Worm (Caenorhabditis elegans) whole organism, L1 larva: ENCODE results near the gene smf-1.

Source experiments
- C16A3.4 ChIP-seq: fragments of 150-350 bp; optimal IDR thresholded peaks from 2 replicates; lab custom pipeline; 2014; ENCODE audit warnings: missing biosample characterization, missing genetic modification characterization
- C34B4.2 ChIP-seq: sonication (generic microtip); optimal IDR thresholded peaks from 2 replicates; lab custom pipeline; 2017; ENCODE audit warnings: mild to moderate bottlenecking, missing genetic modification characterization, missing compliant biosample characterization
- aha-1 ChIP-seq: fragments of 150-350 bp; optimal IDR thresholded peaks from 2 replicates; lab custom pipeline; 2014; ENCODE audit warnings: missing biosample characterization, missing genetic modification characterization
- blmp-1 ChIP-seq: fragments of 150-350 bp; optimal IDR thresholded peaks from 2 replicates; lab custom pipeline; 2014; ENCODE audit warnings: missing biosample characterization, missing genetic modification characterization
- ceh-82 ChIP-seq, 3 experiments: fragments of 150-350 bp in 1 of 3; sonication (generic microtip) in 2 of 3; optimal IDR thresholded peaks; 2 replicates each; lab custom pipeline; 2014 to 2017; ENCODE audit warnings: missing biosample characterization in 3 of 3, missing genetic modification characterization in 3 of 3
- dpl-1 ChIP-seq, 3 experiments: fragments of 150-350 bp in 2 of 3; sonication (generic microtip) in 1 of 3; optimal IDR thresholded peaks; 2 replicates each; lab custom pipeline; 2014 to 2017; ENCODE audit warnings: missing biosample characterization in 3 of 3, missing genetic modification characterization in 3 of 3, missing genetic modification reagents in 3 of 3
- dsc-1 ChIP-seq: sonication (generic microtip); optimal IDR thresholded peaks from 2 replicates; lab custom pipeline; 2016; ENCODE audit warnings: mild to moderate bottlenecking, missing genetic modification characterization, missing compliant biosample characterization
- efl-1 ChIP-seq, 4 experiments: fragments of 150-350 bp; optimal IDR thresholded peaks in 3 of 4; peaks in 1 of 4; 1 replicate in 1 of 4; 2 replicates in 3 of 4; lab custom pipeline; 2014; ENCODE audit warnings: missing biosample characterization in 2 of 4, missing genetic modification characterization in 2 of 4, missing genetic modification reagents in 2 of 4
- egl-27 ChIP-seq, 2 experiments: fragments of 150-350 bp in 1 of 2; sonication (generic microtip); optimal IDR thresholded peaks; 3 replicates each; lab custom pipeline; 2017 to 2018; ENCODE audit warnings: missing biosample characterization in 2 of 2, missing genetic modification characterization in 2 of 2, missing genetic modification reagents in 2 of 2
- elt-2 ChIP-seq: sonication (generic microtip); optimal IDR thresholded peaks from 2 replicates; lab custom pipeline; 2016; ENCODE audit warnings: missing genetic modification characterization, mild to moderate bottlenecking, inconsistent platforms, missing compliant biosample characterization, missing genetic modification reagents
- elt-3 ChIP-seq, 6 experiments: fragments of 150-350 bp in 1 of 6; sonication (generic microtip); optimal IDR thresholded peaks; 2 replicates each; lab custom pipeline; 2017 to 2018; ENCODE audit warnings: missing biosample characterization in 6 of 6, missing genetic modification characterization in 6 of 6, inconsistent platforms in 1 of 6
- fkh-8 ChIP-seq: sonication (generic microtip); optimal IDR thresholded peaks from 2 replicates; lab custom pipeline; 2016; ENCODE audit warnings: mild to moderate bottlenecking, missing genetic modification characterization, missing compliant biosample characterization
- fos-1 ChIP-seq: fragments of 150-350 bp; optimal IDR thresholded peaks from 2 replicates; lab custom pipeline; 2014; ENCODE audit warnings: missing biosample characterization, missing genetic modification characterization
- grh-1 ChIP-seq: fragments of 200-800 bp; sonication (Bioruptor generic); IDR thresholded peaks from 2 replicates; pipeline ENCODE4 v1.3.6; 2022; ENCODE audit warnings: missing genetic modification reagents, missing genetic modification characterization, missing compliant biosample characterization
- hlh-17 ChIP-seq: fragments of 200-800 bp; sonication (Bioruptor generic); optimal IDR thresholded peaks from 2 replicates; lab custom pipeline; 2018; ENCODE audit warnings: missing genetic modification characterization, mild to moderate bottlenecking, missing compliant biosample characterization, moderate library complexity, borderline replicate concordance
- isw-1 ChIP-seq: fragments of 200-800 bp; sonication (Bioruptor generic); IDR thresholded peaks from 2 replicates; pipeline ENCODE4 v1.3.6; 2022; ENCODE audit warnings: missing genetic modification characterization, missing compliant biosample characterization
- lin-13 ChIP-seq: fragments of 150-350 bp; optimal IDR thresholded peaks from 2 replicates; lab custom pipeline; 2014; ENCODE audit warnings: missing biosample characterization, missing genetic modification reagents, missing genetic modification characterization
- lin-14 ChIP-seq: fragments of 200-800 bp; sonication (Bioruptor generic); optimal IDR thresholded peaks from 2 replicates; lab custom pipeline; 2018; ENCODE audit warnings: mild to moderate bottlenecking, missing genetic modification characterization, moderate library complexity, missing compliant biosample characterization
- lin-15B ChIP-seq: fragments of 150-350 bp; sonication (generic microtip); optimal IDR thresholded peaks from 3 replicates; lab custom pipeline; 2014; ENCODE audit warnings: missing biosample characterization, missing genetic modification characterization
- lin-35 ChIP-seq, 2 experiments: fragments of 150-350 bp; optimal IDR thresholded peaks; 2 replicates each; lab custom pipeline; 2014; ENCODE audit warnings: missing biosample characterization in 2 of 2, missing genetic modification characterization in 2 of 2, missing genetic modification reagents in 2 of 2
- lin-39 ChIP-seq: fragments of 150-350 bp; optimal IDR thresholded peaks from 2 replicates; lab custom pipeline; 2014; ENCODE audit warnings: missing biosample characterization, missing genetic modification reagents, missing genetic modification characterization
- lir-3 ChIP-seq: sonication (generic microtip); optimal IDR thresholded peaks from 2 replicates; lab custom pipeline; 2016; ENCODE audit warnings: mild to moderate bottlenecking, missing genetic modification characterization, moderate library complexity, missing compliant biosample characterization; ENCODE audit not compliant: poor library complexity
- lsy-2 ChIP-seq, 2 experiments: fragments of 150-350 bp; optimal IDR thresholded peaks; 2 replicates each; lab custom pipeline; 2014; ENCODE audit warnings: missing biosample characterization in 2 of 2, missing genetic modification characterization in 2 of 2
- mab-9 ChIP-seq: fragments of 200-800 bp; sonication (Bioruptor generic); IDR thresholded peaks from 2 replicates; pipeline ENCODE4 v1.3.6; 2022; ENCODE audit warnings: missing genetic modification reagents, missing genetic modification characterization, missing compliant biosample characterization
- mdl-1 ChIP-seq, 2 experiments: fragments of 150-350 bp; optimal IDR thresholded peaks; 2 replicates each; lab custom pipeline; 2014 to 2017; ENCODE audit warnings: missing biosample characterization in 2 of 2, missing genetic modification characterization in 2 of 2, inconsistent platforms in 1 of 2
- mep-1 ChIP-seq: fragments of 150-350 bp; optimal IDR thresholded peaks from 2 replicates; lab custom pipeline; 2014; ENCODE audit warnings: missing biosample characterization, missing genetic modification characterization
- nhr-19 ChIP-seq: fragments of 200-800 bp; sonication (Bioruptor generic); conservative IDR thresholded peaks from 2 replicates; pipeline ENCODE4 v1.3.6; 2022; ENCODE audit warnings: missing genetic modification characterization, missing compliant biosample characterization
- nhr-20 ChIP-seq: sonication (generic microtip); optimal IDR thresholded peaks from 2 replicates; lab custom pipeline; 2016; ENCODE audit warnings: mild to moderate bottlenecking, missing genetic modification characterization, missing compliant biosample characterization
- nhr-237 ChIP-seq: fragments of 150-350 bp; optimal IDR thresholded peaks from 2 replicates; lab custom pipeline; 2014; ENCODE audit warnings: missing biosample characterization, missing genetic modification characterization
- nhr-28 ChIP-seq: fragments of 150-350 bp; optimal IDR thresholded peaks from 2 replicates; lab custom pipeline; 2014; ENCODE audit warnings: missing biosample characterization, missing genetic modification characterization
- nhr-71 ChIP-seq: sonication (generic microtip); optimal IDR thresholded peaks from 2 replicates; lab custom pipeline; 2016; ENCODE audit warnings: mild to moderate bottlenecking, missing genetic modification characterization, moderate library complexity, missing compliant biosample characterization
- nhr-85 ChIP-seq: sonication (generic microtip); peaks from one replicate; lab custom pipeline; 2016; ENCODE audit warnings: missing genetic modification characterization, inconsistent platforms, missing compliant biosample characterization
- nhr-90 ChIP-seq: sonication (generic microtip); optimal IDR thresholded peaks from 2 replicates; lab custom pipeline; 2016; ENCODE audit warnings: mild to moderate bottlenecking, missing genetic modification characterization, missing compliant biosample characterization; ENCODE audit not compliant: poor library complexity
- pag-3 ChIP-seq: sonication (generic microtip); optimal IDR thresholded peaks from 2 replicates; lab custom pipeline; 2017; ENCODE audit warnings: missing genetic modification characterization, mild to moderate bottlenecking, missing compliant biosample characterization, antibody characterized with exemption, borderline replicate concordance; ENCODE audit not compliant: insufficient read depth
- pax-3 ChIP-seq: fragments of 200-800 bp; sonication (Bioruptor generic); optimal IDR thresholded peaks from 2 replicates; lab custom pipeline; 2018; ENCODE audit warnings: mild to moderate bottlenecking, missing genetic modification characterization, moderate library complexity, missing compliant biosample characterization
- rnt-1 ChIP-seq: sonication (generic microtip); optimal IDR thresholded peaks from 2 replicates; lab custom pipeline; 2016; ENCODE audit warnings: mild to moderate bottlenecking, missing genetic modification characterization, moderate library complexity, missing compliant biosample characterization
- skn-1 ChIP-seq: fragments of 150-350 bp; optimal IDR thresholded peaks from 2 replicates; lab custom pipeline; 2014; ENCODE audit warnings: missing biosample characterization, missing genetic modification characterization
- snu-23 ChIP-seq: sonication (generic microtip); optimal IDR thresholded peaks from 2 replicates; lab custom pipeline; 2016; ENCODE audit warnings: missing genetic modification characterization, missing compliant biosample characterization
- unc-130 ChIP-seq: fragments of 150-350 bp; optimal IDR thresholded peaks from 2 replicates; lab custom pipeline; 2017; ENCODE audit warnings: missing biosample characterization, missing genetic modification characterization, inconsistent platforms
- vab-15 ChIP-seq: sonication (generic microtip); optimal IDR thresholded peaks from 2 replicates; lab custom pipeline; 2017; ENCODE audit warnings: missing genotype, mild to moderate bottlenecking, missing genetic modification characterization, missing compliant biosample characterization
- zag-1 ChIP-seq: fragments of 150-350 bp; optimal IDR thresholded peaks from 2 replicates; lab custom pipeline; 2014; ENCODE audit warnings: missing biosample characterization, missing genetic modification characterization
- zip-4 ChIP-seq: fragments of 200-800 bp; sonication (Bioruptor generic); optimal IDR thresholded peaks from 2 replicates; lab custom pipeline; 2018; ENCODE audit warnings: mild to moderate bottlenecking, missing genetic modification characterization, moderate library complexity, missing compliant biosample characterization
- ztf-11 ChIP-seq, 2 experiments: sonication (generic microtip); optimal IDR thresholded peaks; 2 replicates each; lab custom pipeline; 2016 to 2017; ENCODE audit warnings: missing genetic modification characterization in 2 of 2, missing biosample characterization in 1 of 2, missing compliant biosample characterization in 1 of 2
- ztf-4 ChIP-seq: fragments of 150-350 bp; optimal IDR thresholded peaks from 2 replicates; lab custom pipeline; 2014; ENCODE audit warnings: missing biosample characterization, missing genetic modification characterization

The smf-1 gene

DNA sequence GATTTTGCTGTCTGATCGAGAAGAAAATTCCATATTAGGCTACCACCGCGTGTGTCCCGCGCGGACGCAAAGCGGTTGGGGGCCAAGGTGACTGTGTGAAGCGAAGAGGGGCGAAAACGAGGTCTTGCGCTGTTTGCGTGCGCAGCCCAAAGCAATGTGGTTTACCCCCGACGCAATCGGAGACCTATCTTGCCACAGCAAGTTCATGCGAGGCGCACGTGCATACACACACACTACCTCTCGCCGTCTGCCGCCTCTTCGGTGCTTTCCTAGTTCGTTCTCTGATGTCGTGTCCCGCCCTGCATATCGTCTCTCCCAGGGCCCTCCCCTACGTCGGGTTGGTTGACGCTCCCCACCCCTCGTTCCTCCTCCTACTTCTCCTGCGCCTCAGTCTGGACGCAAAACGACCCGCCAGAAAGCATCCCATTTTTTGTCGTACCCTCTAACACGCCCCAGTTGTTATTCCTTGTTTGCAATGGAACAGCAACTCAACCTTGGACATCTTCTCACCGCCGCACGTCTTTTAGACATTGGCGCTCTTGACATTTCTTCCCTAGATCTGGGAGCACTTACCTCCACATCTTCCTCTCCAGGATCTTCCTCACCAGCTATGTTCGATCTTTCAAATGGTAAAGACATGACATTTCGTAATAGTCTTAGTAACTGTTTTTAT, 19.3 kb upstream of the smf-1 start, which contains the start of gene mdl-1 (continued):
- TF ChIP-seq lin-39 = peak; percentile 56
- peak; percentile 77 to 87 for TF ChIP-seq lsy-2 (tag; optimal IDR thresholded peaks at IDR 0.05; lab: Kevin White, UChicago)
- peak; percentile 80 for TF ChIP-seq isw-1 (GFP tag; lab: Robert Waterston, UW)
- no peak for TF ChIP-seq zag-1
- TF ChIP-seq mep-1 (tag; lab: Kevin White, UChicago) = peak; percentile 71
- peak; percentile 89 for TF ChIP-seq fkh-8 (tag; lab: Kevin White, UChicago)
- no peak for TF ChIP-seq C34B4.2 (tag; lab: Kevin White, UChicago)
- TF ChIP-seq ztf-11 (tag; optimal IDR thresholded peaks at IDR 0.05; lab: Kevin White, UChicago) = peak in 1 of 2 experiments; percentile 33
- peak; percentile 75 to 93 (median 78) for TF ChIP-seq ceh-82 (tag; optimal IDR thresholded peaks at IDR 0.05; lab: Kevin White, UChicago)
- peak; percentile 70 for TF ChIP-seq dsc-1 (tag; lab: Kevin White, UChicago)
- peak; percentile 77 for TF ChIP-seq snu-23 (GFP tag; lab: Kevin White, UChicago)
- TF ChIP-seq pag-3 (tag; lab: Kevin White, UChicago) = no peak

DNA sequence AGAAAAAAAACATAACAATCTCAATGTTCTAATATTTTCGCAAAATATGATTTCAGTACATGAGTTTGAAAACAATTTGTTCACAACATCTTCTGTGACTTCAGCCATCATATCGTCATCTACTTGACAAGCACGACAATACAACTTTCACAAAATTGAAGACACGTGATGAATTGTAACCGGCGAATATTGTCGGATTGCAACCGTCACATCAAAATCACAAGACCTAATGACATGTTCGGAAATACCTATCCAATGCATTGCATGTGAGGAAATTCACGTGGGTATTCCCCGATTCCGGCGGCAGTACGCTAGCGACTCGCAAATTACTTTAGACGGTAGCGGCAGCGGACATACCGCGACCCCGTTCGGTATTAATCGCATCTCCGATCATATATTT, 18.7 kb upstream of the smf-1 start:
- TF ChIP-seq lin-14 (GFP tag; lab: Kevin White, UChicago) (peak; percentile 42), mab-9 (GFP tag; lab: Robert Waterston, UW) (peak; percentile 57), nhr-90 (peak; percentile 78), egl-27 (tag; optimal IDR thresholded peaks at IDR 0.05; lab: Kevin White, UChicago) (peak in 1 of 2 experiments; percentile 26), unc-130 (tag; lab: Kevin White, UChicago) (peak; percentile 78), lin-15B (tag; lab: Kevin White, UChicago) (no peak), nhr-237 (tag; lab: Kevin White, UChicago) (no peak), lin-35 (GFP tag; optimal IDR thresholded peaks at IDR 0.05; lab: Kevin White, UChicago) (peak; percentile 28 to 69), lin-13 (peak; percentile 34), aha-1 (tag; lab: Kevin White, UChicago) (peak; percentile 40), nhr-85 (peak; percentile 98), dpl-1 (GFP tag; optimal IDR thresholded peaks at IDR 0.05; lab: Kevin White, UChicago) (peak; percentile 8 to 17 (median 17)), zip-4 (no peak), fos-1 (tag; lab: Kevin White, UChicago) (no peak), snu-23 (GFP tag; lab: Kevin White, UChicago) (peak; percentile 45), grh-1 (GFP tag; lab: Robert Waterston, UW) (peak; percentile 85), elt-2 (tag; lab: Kevin White, UChicago) (peak; percentile 25), skn-1 (tag; lab: Kevin White, UChicago) (peak; percentile 4), vab-15 (tag; lab: Kevin White, UChicago) (no peak), elt-3 (tag; optimal IDR thresholded peaks at IDR 0.05; lab: Kevin White, UChicago) (peak in 2 of 6 experiments; percentile 88 to 90), hlh-17 (GFP tag; lab: Kevin White, UChicago) (no peak), efl-1 (optimal IDR thresholded peaks at IDR 0.05; lab: Kevin White, UChicago) (peak in 1 of 2 experiments; percentile 18), efl-1 (GFP tag; optimal IDR thresholded peaks at IDR 0.05 in 1 of 2; lab: Kevin White, UChicago) (peak; percentile 17 to 85), pax-3 (tag; lab: Kevin White, UChicago) (no peak), rnt-1 (tag; lab: Kevin White, UChicago) (peak; percentile 64), C16A3.4 (tag; lab: Kevin White, UChicago) (peak; percentile 65), nhr-20 (tag; lab: Kevin White, UChicago) (peak; percentile 76), blmp-1 (tag; lab: Kevin White, UChicago) (peak; percentile 96), lsy-2 (tag; optimal IDR thresholded peaks at IDR 0.05; lab: Kevin White, UChicago) (peak; percentile 48 to 58), mep-1 (tag; lab: Kevin White, UChicago) (peak; percentile 77), C34B4.2 (tag; lab: Kevin White, UChicago) (no peak), nhr-71 (tag; lab: Kevin White, UChicago) (peak; percentile 49), ztf-4 (tag; lab: Kevin White, UChicago) (peak; percentile 79), mdl-1 (tag; optimal IDR thresholded peaks at IDR 0.05; lab: Kevin White, UChicago) (no peak), lir-3 (tag; lab: Kevin White, UChicago) (peak; percentile 73), ztf-11 (tag; optimal IDR thresholded peaks at IDR 0.05; lab: Kevin White, UChicago) (no peak), nhr-19 (GFP tag; lab: Robert Waterston, UW) (peak; percentile 34), nhr-28 (tag; lab: Kevin White, UChicago) (no peak)
